Worm (Caenorhabditis elegans) whole organism, L4 larva: Measurements from ENCODE around the gene F55E10.1.

Experiments used
- ama-1 ChIP-seq: fragments of 150-350 bp; optimal IDR thresholded peaks from 2 replicates; lab custom pipeline; 2014; ENCODE audit warnings: inconsistent platforms, mixed read lengths
- dmd-9 ChIP-seq: fragments of 200-800 bp; sonication (Bioruptor generic); IDR thresholded peaks from 2 replicates; pipeline ENCODE4 v1.3.6; 2022; ENCODE audit warnings: missing genetic modification reagents, missing genetic modification characterization, missing compliant biosample characterization
- hlh-30 ChIP-seq: sonication (generic microtip); optimal IDR thresholded peaks from 2 replicates; lab custom pipeline; 2017; ENCODE audit warnings: antibody characterized with exemption, mild to moderate bottlenecking, missing genetic modification characterization, missing compliant biosample characterization; ENCODE audit not compliant: insufficient read depth
- lin-13 ChIP-seq: fragments of 150-350 bp; optimal IDR thresholded peaks from 2 replicates; lab custom pipeline; 2014; ENCODE audit warnings: missing biosample characterization, missing genetic modification reagents, missing genetic modification characterization
- nhr-41 ChIP-seq: fragments of 200-800 bp; sonication (Bioruptor generic); IDR thresholded peaks from 2 replicates; pipeline ENCODE4 v1.3.6; 2022; ENCODE audit warnings: missing genetic modification reagents, missing genetic modification characterization, missing compliant biosample characterization
- nhr-76 ChIP-seq: fragments of 150-350 bp; optimal IDR thresholded peaks from 2 replicates; lab custom pipeline; 2014; ENCODE audit warnings: missing biosample characterization, missing genetic modification characterization

- TF ChIP-seq nhr-76 = no peak
- TF ChIP-seq hlh-30 (tag; lab: Kevin White, UChicago) = no peak
- TF ChIP-seq lin-13 = no peak
- TF ChIP-seq ama-1 (lab: Kevin White, UChicago) = no peak
- TF ChIP-seq nhr-41 (GFP tag; lab: Robert Waterston, UW) = no peak
- no peak for TF ChIP-seq dmd-9
Observed at ce11 chrX:8318950-8319349, 22.8 kb upstream of the F55E10.1 start, which contains the start of gene srh-11.
